Worm (Caenorhabditis elegans) whole organism, L1 larva: ENCODE data around the gene clec-88.

ENCODE experiments used
- C16A3.4 ChIP-seq: fragments of 150-350 bp; optimal IDR thresholded peaks from 2 replicates; lab custom pipeline; 2014; ENCODE audit warnings: missing biosample characterization, missing genetic modification characterization
- C34B4.2 ChIP-seq: sonication (generic microtip); optimal IDR thresholded peaks from 2 replicates; lab custom pipeline; 2017; ENCODE audit warnings: mild to moderate bottlenecking, missing genetic modification characterization, missing compliant biosample characterization
- F16B12.6 ChIP-seq: fragments of 150-350 bp; optimal IDR thresholded peaks from 2 replicates; lab custom pipeline; 2014; ENCODE audit warnings: missing biosample characterization, missing genetic modification characterization
- aha-1 ChIP-seq: fragments of 150-350 bp; optimal IDR thresholded peaks from 2 replicates; lab custom pipeline; 2014; ENCODE audit warnings: missing biosample characterization, missing genetic modification characterization
- alr-1 ChIP-seq: fragments of 200-800 bp; sonication (Bioruptor generic); optimal IDR thresholded peaks from 2 replicates; lab custom pipeline; 2018; ENCODE audit warnings: borderline replicate concordance, mild to moderate bottlenecking, missing genetic modification characterization, missing compliant biosample characterization
- ama-1 ChIP-seq: fragments of 150-350 bp; optimal IDR thresholded peaks from 2 replicates; lab custom pipeline; 2014
- blmp-1 ChIP-seq: fragments of 150-350 bp; optimal IDR thresholded peaks from 2 replicates; lab custom pipeline; 2014; ENCODE audit warnings: missing biosample characterization, missing genetic modification characterization
- ceh-63 ChIP-seq: fragments of 200-800 bp; sonication (Bioruptor generic); optimal IDR thresholded peaks from 2 replicates; lab custom pipeline; 2018; ENCODE audit warnings: mild to moderate bottlenecking, missing genetic modification characterization, missing compliant biosample characterization
- ceh-8 ChIP-seq: fragments of 200-800 bp; sonication (Bioruptor generic); optimal IDR thresholded peaks from 2 replicates; lab custom pipeline; 2018; ENCODE audit warnings: mild to moderate bottlenecking, missing genetic modification characterization, moderate library complexity, missing compliant biosample characterization
- ceh-90 ChIP-seq: sonication (generic microtip); optimal IDR thresholded peaks from 2 replicates; lab custom pipeline; 2016; ENCODE audit warnings: missing genetic modification characterization, missing compliant biosample characterization
- ces-1 ChIP-seq: fragments of 150-350 bp; optimal IDR thresholded peaks from 2 replicates; lab custom pipeline; 2014; ENCODE audit warnings: missing biosample characterization, missing genetic modification reagents, missing genetic modification characterization
- dpl-1 ChIP-seq, 3 experiments: fragments of 150-350 bp in 2 of 3; sonication (generic microtip) in 1 of 3; optimal IDR thresholded peaks; 2 replicates each; lab custom pipeline; 2014 to 2017; ENCODE audit warnings: missing biosample characterization in 3 of 3, missing genetic modification characterization in 3 of 3, missing genetic modification reagents in 3 of 3
- efl-3 ChIP-seq: fragments of 200-800 bp; sonication (Bioruptor generic); optimal IDR thresholded peaks from 2 replicates; lab custom pipeline; 2018; ENCODE audit warnings: mild to moderate bottlenecking, missing genetic modification characterization, missing compliant biosample characterization
- egl-13 ChIP-seq: sonication (generic microtip); optimal IDR thresholded peaks from 2 replicates; lab custom pipeline; 2016; ENCODE audit warnings: missing genotype, missing genetic modification reagents, missing genetic modification characterization, missing compliant biosample characterization
- elt-2 ChIP-seq: sonication (generic microtip); optimal IDR thresholded peaks from 2 replicates; lab custom pipeline; 2016; ENCODE audit warnings: missing genetic modification characterization, mild to moderate bottlenecking, inconsistent platforms, missing compliant biosample characterization, missing genetic modification reagents
- ets-5 ChIP-seq: fragments of 200-800 bp; sonication (Bioruptor generic); IDR thresholded peaks from 2 replicates; pipeline ENCODE4 v1.3.6; 2022; ENCODE audit warnings: missing genetic modification characterization, missing compliant biosample characterization
- fkh-10 ChIP-seq: sonication (generic microtip); optimal IDR thresholded peaks from 2 replicates; lab custom pipeline; 2017; ENCODE audit warnings: missing biosample characterization, missing genetic modification reagents, missing genetic modification characterization
- fos-1 ChIP-seq: fragments of 150-350 bp; optimal IDR thresholded peaks from 2 replicates; lab custom pipeline; 2014; ENCODE audit warnings: missing biosample characterization, missing genetic modification characterization
- grh-1 ChIP-seq: fragments of 200-800 bp; sonication (Bioruptor generic); IDR thresholded peaks from 2 replicates; pipeline ENCODE4 v1.3.6; 2022; ENCODE audit warnings: missing genetic modification reagents, missing genetic modification characterization, missing compliant biosample characterization
- hlh-17 ChIP-seq: fragments of 200-800 bp; sonication (Bioruptor generic); optimal IDR thresholded peaks from 2 replicates; lab custom pipeline; 2018; ENCODE audit warnings: missing genetic modification characterization, mild to moderate bottlenecking, missing compliant biosample characterization, moderate library complexity, borderline replicate concordance
- hpl-2 ChIP-seq: fragments of 150-350 bp; optimal IDR thresholded peaks from 2 replicates; lab custom pipeline; 2014; ENCODE audit warnings: missing biosample characterization, missing genetic modification reagents, missing genetic modification characterization
- irx-1 ChIP-seq: sonication (generic microtip); optimal IDR thresholded peaks from 2 replicates; lab custom pipeline; 2016; ENCODE audit warnings: missing genetic modification characterization, missing compliant biosample characterization
- isw-1 ChIP-seq: fragments of 200-800 bp; sonication (Bioruptor generic); IDR thresholded peaks from 2 replicates; pipeline ENCODE4 v1.3.6; 2022; ENCODE audit warnings: missing genetic modification characterization, missing compliant biosample characterization
- lin-13 ChIP-seq: fragments of 150-350 bp; optimal IDR thresholded peaks from 2 replicates; lab custom pipeline; 2014; ENCODE audit warnings: missing biosample characterization, missing genetic modification reagents, missing genetic modification characterization
- lin-15B ChIP-seq: fragments of 150-350 bp; sonication (generic microtip); optimal IDR thresholded peaks from 3 replicates; lab custom pipeline; 2014; ENCODE audit warnings: missing biosample characterization, missing genetic modification characterization
- lin-35 ChIP-seq, 2 experiments: fragments of 150-350 bp; optimal IDR thresholded peaks; 2 replicates each; lab custom pipeline; 2014; ENCODE audit warnings: missing biosample characterization in 2 of 2, missing genetic modification characterization in 2 of 2, missing genetic modification reagents in 2 of 2
- lin-39 ChIP-seq: fragments of 150-350 bp; optimal IDR thresholded peaks from 2 replicates; lab custom pipeline; 2014; ENCODE audit warnings: missing biosample characterization, missing genetic modification reagents, missing genetic modification characterization
- lsy-2 ChIP-seq, 2 experiments: fragments of 150-350 bp; optimal IDR thresholded peaks; 2 replicates each; lab custom pipeline; 2014; ENCODE audit warnings: missing biosample characterization in 2 of 2, missing genetic modification characterization in 2 of 2
- mdl-1 ChIP-seq, 2 experiments: fragments of 150-350 bp; optimal IDR thresholded peaks; 2 replicates each; lab custom pipeline; 2014 to 2017; ENCODE audit warnings: missing biosample characterization in 2 of 2, missing genetic modification characterization in 2 of 2, inconsistent platforms in 1 of 2
- mef-2 ChIP-seq: fragments of 150-350 bp; optimal IDR thresholded peaks from 2 replicates; lab custom pipeline; 2014; ENCODE audit warnings: missing biosample characterization, missing genetic modification characterization
- mep-1 ChIP-seq: fragments of 150-350 bp; optimal IDR thresholded peaks from 2 replicates; lab custom pipeline; 2014; ENCODE audit warnings: missing biosample characterization, missing genetic modification characterization
- nhr-19 ChIP-seq: fragments of 200-800 bp; sonication (Bioruptor generic); conservative IDR thresholded peaks from 2 replicates; pipeline ENCODE4 v1.3.6; 2022; ENCODE audit warnings: missing genetic modification characterization, missing compliant biosample characterization
- nhr-20 ChIP-seq: sonication (generic microtip); optimal IDR thresholded peaks from 2 replicates; lab custom pipeline; 2016; ENCODE audit warnings: mild to moderate bottlenecking, missing genetic modification characterization, missing compliant biosample characterization
- nhr-28 ChIP-seq: fragments of 150-350 bp; optimal IDR thresholded peaks from 2 replicates; lab custom pipeline; 2014; ENCODE audit warnings: missing biosample characterization, missing genetic modification characterization
- nhr-47 ChIP-seq: sonication (generic microtip); optimal IDR thresholded peaks from 2 replicates; lab custom pipeline; 2016; ENCODE audit warnings: mild to moderate bottlenecking, missing genetic modification characterization, moderate library complexity, missing compliant biosample characterization
- nhr-84 ChIP-seq: sonication (generic microtip); optimal IDR thresholded peaks from 2 replicates; lab custom pipeline; 2017; ENCODE audit warnings: missing biosample characterization, missing genetic modification characterization
- nhr-85 ChIP-seq: sonication (generic microtip); peaks from one replicate; lab custom pipeline; 2016; ENCODE audit warnings: missing genetic modification characterization, inconsistent platforms, missing compliant biosample characterization
- pax-3 ChIP-seq: fragments of 200-800 bp; sonication (Bioruptor generic); optimal IDR thresholded peaks from 2 replicates; lab custom pipeline; 2018; ENCODE audit warnings: mild to moderate bottlenecking, missing genetic modification characterization, moderate library complexity, missing compliant biosample characterization
- skn-1 ChIP-seq: fragments of 150-350 bp; optimal IDR thresholded peaks from 2 replicates; lab custom pipeline; 2014; ENCODE audit warnings: missing biosample characterization, missing genetic modification characterization
- snpc-4 ChIP-seq: fragments of 150-350 bp; optimal IDR thresholded peaks from 2 replicates; lab custom pipeline; 2014; ENCODE audit warnings: missing biosample characterization, missing genetic modification characterization
- sptf-1 ChIP-seq: fragments of 150-350 bp; optimal IDR thresholded peaks from 2 replicates; lab custom pipeline; 2014; ENCODE audit warnings: missing biosample characterization, missing genetic modification characterization
- sup-37 ChIP-seq: fragments of 200-800 bp; sonication (Bioruptor generic); optimal IDR thresholded peaks from 2 replicates; lab custom pipeline; 2018; ENCODE audit warnings: mild to moderate bottlenecking, missing genetic modification characterization, missing compliant biosample characterization
- swsn-7 ChIP-seq: sonication (generic microtip); optimal IDR thresholded peaks from 2 replicates; lab custom pipeline; 2016; ENCODE audit warnings: missing genetic modification characterization, missing compliant biosample characterization
- tlp-1 ChIP-seq: fragments of 150-350 bp; optimal IDR thresholded peaks from 2 replicates; lab custom pipeline; 2014; ENCODE audit warnings: missing biosample characterization, missing genetic modification characterization
- unc-130 ChIP-seq: fragments of 150-350 bp; optimal IDR thresholded peaks from 2 replicates; lab custom pipeline; 2017; ENCODE audit warnings: missing biosample characterization, missing genetic modification characterization, inconsistent platforms
- unc-30 ChIP-seq: sonication (generic microtip); optimal IDR thresholded peaks from 2 replicates; lab custom pipeline; 2017; ENCODE audit warnings: missing biosample characterization, missing genetic modification characterization
- unc-62 ChIP-seq: fragments of 150-350 bp; optimal IDR thresholded peaks from 2 replicates; lab custom pipeline; 2014; ENCODE audit warnings: missing biosample characterization, missing genetic modification reagents, missing genetic modification characterization
- zip-4 ChIP-seq: fragments of 200-800 bp; sonication (Bioruptor generic); optimal IDR thresholded peaks from 2 replicates; lab custom pipeline; 2018; ENCODE audit warnings: mild to moderate bottlenecking, missing genetic modification characterization, moderate library complexity, missing compliant biosample characterization
- ztf-4 ChIP-seq: fragments of 150-350 bp; optimal IDR thresholded peaks from 2 replicates; lab custom pipeline; 2014; ENCODE audit warnings: missing biosample characterization, missing genetic modification characterization

clec-88 gene

DNA sequence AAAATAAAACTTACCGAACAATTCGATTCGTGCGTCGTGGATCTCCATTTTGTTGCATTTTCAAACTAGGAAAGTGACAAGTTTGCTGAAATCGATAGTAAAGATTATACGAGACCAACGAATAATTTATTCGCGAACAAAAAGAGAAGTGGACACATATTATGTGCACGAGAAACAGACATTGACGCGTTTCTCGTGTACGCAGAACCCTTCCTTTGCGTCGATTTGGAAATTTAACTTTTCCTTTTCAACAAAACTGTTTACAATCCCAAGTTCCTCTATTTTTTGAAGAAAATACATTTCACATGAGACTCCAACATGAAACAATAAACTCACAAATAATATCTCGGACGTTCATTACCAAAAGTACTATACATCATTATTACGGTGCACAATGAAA lies 4.7 kb upstream of the clec-88 start, which contains the start of gene K10B2.4 (continued):
- no peak for TF ChIP-seq hlh-17 (GFP tag; lab: Kevin White, UChicago)
- TF ChIP-seq zip-4 (GFP tag; lab: Kevin White, UChicago), result no peak
- TF ChIP-seq alr-1 (tag; lab: Kevin White, UChicago), result no peak
- TF ChIP-seq tlp-1 (tag; lab: Kevin White, UChicago), result no peak
- 0 out of 2 replicates have a peak, but pooled peaks have one; percentile 34 for TF ChIP-seq grh-1 (GFP tag; lab: Robert Waterston, UW)
- TF ChIP-seq efl-3, result no peak
- TF ChIP-seq nhr-85 (tag; lab: Kevin White, UChicago), result peak; percentile 2
- TF ChIP-seq nhr-28 (tag; lab: Kevin White, UChicago), result no peak
- TF ChIP-seq snpc-4 (tag; lab: Kevin White, UChicago), result peak; percentile 53
- peak; percentile 54 for TF ChIP-seq nhr-19
- TF ChIP-seq lin-35 (GFP tag; optimal IDR thresholded peaks at IDR 0.05; lab: Kevin White, UChicago), result peak; percentile 70 to 87
- peak; percentile 75 for TF ChIP-seq unc-130 (tag; lab: Kevin White, UChicago)
- TF ChIP-seq hpl-2 (GFP tag; lab: Kevin White, UChicago), result peak; percentile 9
- no peak for TF ChIP-seq nhr-84 (tag; lab: Kevin White, UChicago)
- TF ChIP-seq ama-1 (lab: Kevin White, UChicago), result peak; percentile 22
- TF ChIP-seq lin-15B, result peak; percentile 12
- no peak for TF ChIP-seq ceh-63 (GFP tag; lab: Kevin White, UChicago)
- peak; percentile 23 for TF ChIP-seq irx-1 (tag; lab: Kevin White, UChicago)
- no peak for TF ChIP-seq mdl-1 (tag; optimal IDR thresholded peaks at IDR 0.05; lab: Kevin White, UChicago)
- peak; percentile 82 for TF ChIP-seq nhr-20
- no peak for TF ChIP-seq ces-1 (GFP tag; lab: Kevin White, UChicago)
- TF ChIP-seq ztf-4 (tag; lab: Kevin White, UChicago), result peak; percentile 8
- no peak for TF ChIP-seq unc-30
- TF ChIP-seq sptf-1 (tag; lab: Kevin White, UChicago), result no peak
- TF ChIP-seq ceh-8 (GFP tag; lab: Kevin White, UChicago), result no peak
- TF ChIP-seq elt-2 (tag; lab: Kevin White, UChicago), result no peak
- peak; percentile 14 for TF ChIP-seq F16B12.6
- peak; percentile 15 for TF ChIP-seq lin-39
- TF ChIP-seq sup-37, result no peak
- no peak for TF ChIP-seq egl-13 (tag; lab: Kevin White, UChicago)
- no peak for TF ChIP-seq isw-1 (GFP tag; lab: Robert Waterston, UW)
- peak; percentile 36 for TF ChIP-seq fos-1 (tag; lab: Kevin White, UChicago)
- TF ChIP-seq ceh-90, result no peak
- TF ChIP-seq aha-1 (tag; lab: Kevin White, UChicago), result no peak
- peak; percentile 72 to 85 for TF ChIP-seq lsy-2 (tag; optimal IDR thresholded peaks at IDR 0.05; lab: Kevin White, UChicago)
- peak; percentile 65 for TF ChIP-seq mep-1 (tag; lab: Kevin White, UChicago)
- TF ChIP-seq swsn-7 (tag; lab: Kevin White, UChicago), result peak; percentile 72
- no peak for TF ChIP-seq mef-2
- no peak for TF ChIP-seq pax-3 (tag; lab: Kevin White, UChicago)
- no peak for TF ChIP-seq fkh-10
- TF ChIP-seq ets-5 (GFP tag; lab: Robert Waterston, UW), result no peak
- TF ChIP-seq dpl-1 (GFP tag; optimal IDR thresholded peaks at IDR 0.05; lab: Kevin White, UChicago), result peak; percentile 56 to 77 (median 75)
- TF ChIP-seq unc-62 (GFP tag; lab: Kevin White, UChicago), result no peak
- peak; percentile 94 for TF ChIP-seq blmp-1 (tag; lab: Kevin White, UChicago)
- peak; percentile 65 for TF ChIP-seq lin-13 (GFP tag; lab: Kevin White, UChicago)
- peak; percentile 78 for TF ChIP-seq C16A3.4 (tag; lab: Kevin White, UChicago)
- peak; percentile 35 for TF ChIP-seq skn-1 (tag; lab: Kevin White, UChicago)
- TF ChIP-seq C34B4.2 (tag; lab: Kevin White, UChicago), result no peak
- peak; percentile 74 for TF ChIP-seq nhr-47 (tag; lab: Kevin White, UChicago)
